Worm (Caenorhabditis elegans): ENCODE measurements around the gene srv-21.

The srv-21 gene

DNA sequence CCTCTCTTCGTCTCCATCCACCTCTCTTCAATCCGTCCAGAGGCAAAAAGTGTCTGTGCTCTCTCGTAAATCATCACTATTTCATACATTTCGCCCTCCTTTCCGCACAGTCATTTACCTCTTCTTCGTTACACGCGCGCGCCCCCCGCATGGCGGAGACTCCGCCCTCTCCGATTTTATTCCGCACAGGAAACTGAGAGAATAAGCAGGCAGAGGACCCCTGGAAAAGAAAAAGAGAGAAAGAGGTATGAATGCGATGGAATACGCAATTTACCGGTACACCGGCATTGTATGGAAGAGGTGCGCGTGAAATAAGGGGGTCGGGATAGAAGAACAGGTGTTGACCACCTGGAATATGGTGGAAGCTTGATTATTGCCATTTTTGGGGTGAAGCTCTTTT, 16.4 kb downstream of the srv-21 start:
- no peak for TF ChIP-seq klf-2 (GFP tag; conservative IDR thresholded peaks at IDR 0.05)
- TF ChIP-seq ztf-29 (GFP tag; IDR thresholded peaks at IDR 0.05), result no peak
- TF ChIP-seq flt-1 (GFP tag; IDR thresholded peaks at IDR 0.05), result no peak; the same call in 1 of the 2 replicates
- TF ChIP-seq tab-1 (GFP tag; IDR thresholded peaks at IDR 0.05), result no peak
- no peak for TF ChIP-seq cog-1 (tag; optimal IDR thresholded peaks at IDR 0.05)
- TF ChIP-seq T22C8.4 (GFP tag; IDR thresholded peaks at IDR 0.05), result no peak
- TF ChIP-seq ztf-23 (GFP tag; IDR thresholded peaks at IDR 0.05), result no peak
- TF ChIP-seq ref-1 (GFP tag; conservative IDR thresholded peaks at IDR 0.05), result no peak
- TF ChIP-seq med-1 (GFP tag; optimal IDR thresholded peaks at IDR 0.05; ENCODE audit: insufficient read depth), result no peak

DNA sequence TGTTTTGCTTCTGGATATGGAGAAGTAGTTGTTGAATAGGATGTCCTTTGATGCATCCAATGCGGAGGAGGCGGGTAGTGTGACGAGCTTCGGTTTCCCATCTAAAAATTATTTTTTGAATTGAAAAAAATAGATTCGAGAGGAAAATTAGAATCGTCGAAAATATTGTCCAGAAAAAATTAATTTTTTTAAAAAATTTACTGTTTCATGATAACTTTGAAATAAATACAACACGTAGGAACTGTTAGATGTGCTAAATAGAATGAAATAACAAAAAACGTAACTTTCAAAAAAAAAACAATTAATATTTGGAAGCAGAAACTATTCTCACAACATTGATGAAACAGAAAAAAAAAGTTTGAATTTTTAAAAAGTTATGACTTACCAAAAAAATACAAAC, 17.3 kb downstream of the srv-21 start, which contains the start of gene C06E7.4:
Gene C06E7.4 (minus strand): TSS at position 101 of the 400 bp plus-strand sequence.
- TF ChIP-seq ref-1 (GFP tag; conservative IDR thresholded peaks at IDR 0.05) (no peak), ztf-29 (GFP tag; IDR thresholded peaks at IDR 0.05) (no peak), tab-1 (GFP tag; IDR thresholded peaks at IDR 0.05) (no peak), T22C8.4 (GFP tag; IDR thresholded peaks at IDR 0.05) (no peak), klf-2 (GFP tag; conservative IDR thresholded peaks at IDR 0.05) (no peak), cog-1 (tag; optimal IDR thresholded peaks at IDR 0.05) (no peak), med-1 (GFP tag; optimal IDR thresholded peaks at IDR 0.05; ENCODE audit: insufficient read depth) (no peak), flt-1 (GFP tag; IDR thresholded peaks at IDR 0.05) (no peak), ztf-23 (GFP tag; IDR thresholded peaks at IDR 0.05) (no peak)

DNA sequence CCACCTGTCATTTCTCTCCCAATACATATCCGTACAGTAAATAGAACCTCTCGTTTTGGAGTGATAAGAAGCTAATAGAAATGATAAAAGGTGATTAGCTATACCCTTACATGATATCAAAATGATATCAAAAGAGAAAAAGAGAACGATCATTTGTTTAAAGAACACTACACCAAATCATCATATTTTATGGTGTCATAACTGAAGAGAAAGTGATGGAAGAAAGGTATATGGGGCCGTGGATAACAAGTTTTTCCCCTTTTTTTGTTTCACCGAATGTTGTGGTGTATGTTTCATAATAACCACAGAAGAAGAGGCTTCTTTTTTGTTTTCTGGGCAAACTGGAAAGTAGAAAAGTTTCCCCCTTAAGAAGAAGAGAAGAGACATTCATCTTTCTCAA, 18.9 kb downstream of the srv-21 start:
- TF ChIP-seq flt-1 (GFP tag; IDR thresholded peaks at IDR 0.05) (no peak), tab-1 (GFP tag; IDR thresholded peaks at IDR 0.05) (no peak), klf-2 (GFP tag; conservative IDR thresholded peaks at IDR 0.05) (no peak), cog-1 (tag; optimal IDR thresholded peaks at IDR 0.05) (no peak), ztf-29 (GFP tag; IDR thresholded peaks at IDR 0.05) (no peak), ztf-23 (GFP tag; IDR thresholded peaks at IDR 0.05) (no peak), ref-1 (GFP tag; conservative IDR thresholded peaks at IDR 0.05) (no peak), med-1 (GFP tag; optimal IDR thresholded peaks at IDR 0.05; ENCODE audit: insufficient read depth) (no peak), T22C8.4 (GFP tag; IDR thresholded peaks at IDR 0.05) (no peak)

DNA sequence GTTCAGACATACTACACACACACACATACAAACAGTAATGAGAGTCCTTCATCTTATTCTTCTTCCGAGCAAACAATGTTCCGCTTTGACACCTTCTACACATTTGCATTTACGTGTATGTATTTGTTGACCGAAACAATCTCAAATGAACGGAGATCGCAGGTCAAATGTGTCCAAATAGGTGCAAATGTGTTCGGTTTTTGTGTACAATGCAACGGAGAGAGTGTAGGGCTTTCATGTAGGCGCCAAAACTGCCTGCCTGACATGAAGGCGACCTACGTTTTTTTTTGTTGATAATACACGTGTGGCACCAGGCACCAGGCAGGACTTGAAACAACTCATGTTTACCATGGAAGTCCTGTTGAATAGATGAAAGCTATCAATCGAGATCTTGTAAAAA, 20.2 kb downstream of the srv-21 start:
- TF ChIP-seq ref-1 (GFP tag; conservative IDR thresholded peaks at IDR 0.05), result no peak
- TF ChIP-seq tab-1 (GFP tag; IDR thresholded peaks at IDR 0.05), result no peak
- TF ChIP-seq flt-1 (GFP tag; IDR thresholded peaks at IDR 0.05), result no peak
- no peak for TF ChIP-seq cog-1 (tag; optimal IDR thresholded peaks at IDR 0.05)
- TF ChIP-seq klf-2 (GFP tag; conservative IDR thresholded peaks at IDR 0.05), result no peak
- TF ChIP-seq ztf-23 (GFP tag; IDR thresholded peaks at IDR 0.05), result no peak
- no peak for TF ChIP-seq T22C8.4 (GFP tag; IDR thresholded peaks at IDR 0.05)
- TF ChIP-seq ztf-29 (GFP tag; IDR thresholded peaks at IDR 0.05), result no peak
- no peak for TF ChIP-seq med-1 (GFP tag; optimal IDR thresholded peaks at IDR 0.05; ENCODE audit: insufficient read depth)

- no peak for TF ChIP-seq tab-1 (GFP tag; IDR thresholded peaks at IDR 0.05)
- no peak for TF ChIP-seq ztf-29 (GFP tag; IDR thresholded peaks at IDR 0.05)
Measured at ce11 chrIV:5855608-5856007, 21.5 kb downstream of the srv-21 start.

DNA sequence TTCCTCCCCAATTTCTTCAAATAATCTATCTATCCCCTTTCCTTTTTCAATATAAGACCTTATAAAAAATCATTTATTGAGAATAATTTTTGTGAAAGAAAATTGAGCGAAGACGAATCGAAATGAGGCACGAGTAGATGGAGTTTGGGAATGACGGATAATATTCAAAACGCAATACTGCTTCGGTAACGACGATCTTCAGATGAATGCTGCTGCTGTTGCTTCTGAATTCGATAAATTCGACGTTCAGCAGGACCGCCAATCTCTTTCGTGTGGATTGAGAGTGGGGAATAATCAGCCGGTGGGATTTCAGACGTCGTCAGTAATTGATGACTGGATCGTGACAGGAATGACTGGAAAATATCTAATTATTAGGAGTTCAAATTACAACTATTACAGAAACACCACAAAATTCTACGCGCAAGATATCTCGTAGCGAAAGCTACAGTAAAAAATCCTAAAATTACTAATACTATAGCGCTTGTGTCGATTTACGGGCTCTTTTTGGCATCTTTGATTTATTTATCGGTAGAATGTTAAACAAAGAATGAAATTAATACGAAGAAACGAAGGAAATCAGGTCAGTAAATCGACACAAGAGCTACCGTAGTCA, 26.3 kb downstream of the srv-21 start:
- TF ChIP-seq flt-1 (GFP tag; IDR thresholded peaks at IDR 0.05), result no peak
- TF ChIP-seq ztf-29 (GFP tag; IDR thresholded peaks at IDR 0.05), result no peak
- TF ChIP-seq ref-1 (GFP tag; conservative IDR thresholded peaks at IDR 0.05), result no peak
- no peak for TF ChIP-seq med-1 (GFP tag; optimal IDR thresholded peaks at IDR 0.05; ENCODE audit: insufficient read depth)
- TF ChIP-seq cog-1 (tag; optimal IDR thresholded peaks at IDR 0.05), result no peak
- no peak for TF ChIP-seq tab-1 (GFP tag; IDR thresholded peaks at IDR 0.05)
- no peak for TF ChIP-seq ztf-23 (GFP tag; IDR thresholded peaks at IDR 0.05)
- TF ChIP-seq T22C8.4 (GFP tag; IDR thresholded peaks at IDR 0.05), result no peak
- no peak for TF ChIP-seq klf-2 (GFP tag; conservative IDR thresholded peaks at IDR 0.05)

ce11 chrIV:5847986-5848707, 29.0 kb downstream of the srv-21 start, which contains the start of gene sams-3:
TSS of gene sams-3 (plus strand) at chrIV:5848657.
- no peak for TF ChIP-seq med-1 (GFP tag; optimal IDR thresholded peaks at IDR 0.05; ENCODE audit: insufficient read depth)
- TF ChIP-seq tab-1 (GFP tag; IDR thresholded peaks at IDR 0.05), result no peak
- no peak for TF ChIP-seq cog-1 (tag; optimal IDR thresholded peaks at IDR 0.05)
- no peak for TF ChIP-seq T22C8.4 (GFP tag; IDR thresholded peaks at IDR 0.05)
- TF ChIP-seq ztf-29 (GFP tag; IDR thresholded peaks at IDR 0.05), result no peak
- no peak for TF ChIP-seq ztf-23 (GFP tag; IDR thresholded peaks at IDR 0.05)
- TF ChIP-seq ref-1 (GFP tag; conservative IDR thresholded peaks at IDR 0.05), result no peak
- no peak for TF ChIP-seq flt-1 (GFP tag; IDR thresholded peaks at IDR 0.05)
- TF ChIP-seq klf-2 (GFP tag; conservative IDR thresholded peaks at IDR 0.05), result no peak

DNA sequence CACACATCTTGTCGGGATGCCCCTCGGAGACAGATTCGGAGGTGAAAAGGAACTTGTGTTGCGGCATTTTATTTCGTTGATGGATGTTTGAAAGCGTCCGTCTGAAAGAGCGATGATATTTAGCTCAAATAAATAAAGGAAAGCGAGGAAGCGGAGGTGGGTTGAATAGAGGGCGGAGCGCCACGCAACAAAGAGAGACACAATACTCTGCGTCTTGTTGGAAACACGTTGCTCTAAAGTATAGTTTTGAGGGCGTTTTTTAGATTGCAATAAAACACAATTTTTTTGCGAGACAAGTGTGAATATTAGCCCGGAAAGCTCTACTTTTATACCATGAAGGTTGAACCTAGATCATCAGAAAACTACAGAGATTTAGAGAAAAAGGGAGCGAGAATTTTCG, 30.9 kb downstream of the srv-21 start, which contains the start of gene sams-4:
Gene sams-4 (minus strand): TSS at position 101 of the 400 bp plus-strand sequence.
- TF ChIP-seq tab-1 (GFP tag; IDR thresholded peaks at IDR 0.05), result no peak
- no peak for TF ChIP-seq ref-1 (GFP tag; conservative IDR thresholded peaks at IDR 0.05)
- TF ChIP-seq ztf-23 (GFP tag; IDR thresholded peaks at IDR 0.05), result no peak
- no peak for TF ChIP-seq ztf-29 (GFP tag; IDR thresholded peaks at IDR 0.05)

DNA sequence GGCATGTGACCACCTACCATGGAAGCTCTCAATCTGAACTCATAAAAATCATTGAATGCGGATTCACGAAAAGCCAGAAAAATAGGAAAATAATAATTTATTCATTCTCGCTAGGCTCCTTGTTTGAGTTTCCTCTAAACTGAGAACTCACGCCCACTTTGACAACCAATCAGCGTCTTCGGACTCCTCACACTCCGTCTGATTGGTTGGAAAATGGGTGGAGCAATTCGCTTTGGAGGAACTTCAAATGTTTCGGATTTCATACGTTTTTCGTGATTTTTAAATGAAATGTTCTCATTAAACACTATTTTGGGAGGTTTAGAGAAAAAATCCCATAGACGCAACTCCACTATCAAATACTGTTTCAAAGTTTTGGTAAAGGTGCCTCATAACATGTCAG, 34.2 kb downstream of the srv-21 start:
- TF ChIP-seq ztf-23 (GFP tag; IDR thresholded peaks at IDR 0.05) (no peak), klf-2 (GFP tag; conservative IDR thresholded peaks at IDR 0.05) (no peak), T22C8.4 (GFP tag; IDR thresholded peaks at IDR 0.05) (no peak), cog-1 (tag; optimal IDR thresholded peaks at IDR 0.05) (no peak)

ce11 chrIV:5839178-5839577, 38.0 kb downstream of the srv-21 start, which contains the start of gene C06E7.2:
TSS of gene C06E7.2 (plus strand) at chrIV:5839478.
- TF ChIP-seq klf-2 (GFP tag; conservative IDR thresholded peaks at IDR 0.05) (no peak), T22C8.4 (GFP tag; IDR thresholded peaks at IDR 0.05) (no peak), tab-1 (GFP tag; IDR thresholded peaks at IDR 0.05) (no peak)

All from whole organism, midembryonic.